Worm (Caenorhabditis elegans) whole organism, late embryonic: ENCODE measurements around the gene C07B5.3.

ENCODE experiments used
- F13H6.1 ChIP-seq: sonication (generic microtip); optimal IDR thresholded peaks from 2 replicates; lab custom pipeline; 2016; ENCODE audit warnings: missing genetic modification characterization, missing compliant biosample characterization
- dve-1 ChIP-seq: sonication (generic microtip); optimal IDR thresholded peaks from 2 replicates; lab custom pipeline; 2017; ENCODE audit warnings: antibody characterized with exemption, mild to moderate bottlenecking, missing genetic modification characterization, missing compliant biosample characterization
- ets-4 ChIP-seq: sonication (generic microtip); optimal IDR thresholded peaks from 2 replicates; lab custom pipeline; 2016; ENCODE audit warnings: missing genetic modification characterization, missing compliant biosample characterization
- nhr-11 ChIP-seq: fragments of 150-350 bp; optimal IDR thresholded peaks from 2 replicates; lab custom pipeline; 2014; ENCODE audit warnings: missing biosample characterization, missing genetic modification characterization
- pat-9 ChIP-seq: fragments of 200-800 bp; sonication (Bioruptor generic); optimal IDR thresholded peaks from 2 replicates; lab custom pipeline; 2018; ENCODE audit warnings: mild to moderate bottlenecking, missing genetic modification characterization, moderate library complexity, missing compliant biosample characterization
- pqm-1 ChIP-seq: sonication (generic microtip); optimal IDR thresholded peaks from 2 replicates; lab custom pipeline; 2016; ENCODE audit warnings: missing genetic modification characterization, missing compliant biosample characterization
- syd-9 ChIP-seq: sonication (generic microtip); optimal IDR thresholded peaks from 2 replicates; lab custom pipeline; 2016; ENCODE audit warnings: mild to moderate bottlenecking, missing genetic modification characterization, moderate library complexity, missing compliant biosample characterization
- unc-86 ChIP-seq: sonication (generic microtip); optimal IDR thresholded peaks from 2 replicates; lab custom pipeline; 2016; ENCODE audit warnings: missing genetic modification characterization, missing compliant biosample characterization

ce11 chrX:9566429-9566828, 43.4 kb upstream of the C07B5.3 start, which contains the start of gene F49E2.2:
- TF ChIP-seq F13H6.1, result no peak
- no peak for TF ChIP-seq pat-9 (tag; lab: Kevin White, UChicago)
- TF ChIP-seq nhr-11 (tag; lab: Kevin White, UChicago), result no peak
- TF ChIP-seq pqm-1 (tag; lab: Kevin White, UChicago), result no peak
- TF ChIP-seq unc-86, result no peak
- TF ChIP-seq ets-4 (tag; lab: Kevin White, UChicago), result no peak
- TF ChIP-seq syd-9 (tag; lab: Kevin White, UChicago), result no peak
- TF ChIP-seq dve-1 (tag; lab: Kevin White, UChicago), result no peak
